Fruit fly (Drosophila melanogaster) whole organism, embryonic: ENCODE results near the gene Kr-h1.

ENCODE experiments used
- CG11398 ChIP-seq: fragments of 200-800 bp; sonication (Bioruptor generic); optimal IDR thresholded peaks from 2 replicates; lab custom pipeline; 2016; ENCODE audit warnings: missing biosample characterization, missing genetic modification characterization
- CG6791 ChIP-seq: fragments of 200-800 bp; sonication (Bioruptor generic); IDR thresholded peaks from 3 replicates; pipeline ENCODE4 v1.3.6; 2022; ENCODE audit warnings: missing biosample characterization, missing genetic modification characterization; ENCODE audit not compliant: partially characterized antibody
- Hr51 ChIP-seq, 2 experiments: fragments of 200-800 bp; sonication (Bioruptor generic); optimal IDR thresholded peaks; 2 replicates in 1 of 2; 3 replicates in 1 of 2; lab custom pipeline; 2016 to 2018; ENCODE audit warnings: missing biosample characterization in 2 of 2, missing genetic modification characterization in 2 of 2, mild to moderate bottlenecking in 1 of 2, moderate library complexity in 1 of 2
- Sin3A ChIP-seq: fragments of >200 bp; optimal IDR thresholded peaks from 2 replicates; lab custom pipeline; 2018
- Trl ChIP-seq, 3 experiments: fragments of >200 bp in 2 of 3; fragments of 200-800 bp in 1 of 3; sonication (Bioruptor generic) in 1 of 3; optimal IDR thresholded peaks; 2 replicates in 1 of 3; 3 replicates in 2 of 3; lab custom pipeline; 2016 to 2017; ENCODE audit warnings: missing biosample characterization in 1 of 3, missing genetic modification characterization in 1 of 3
- bsh ChIP-seq, 2 experiments: fragments of 200-800 bp; sonication (Bioruptor generic); optimal IDR thresholded peaks; 2 replicates each; lab custom pipeline; 2017 to 2018; ENCODE audit warnings: mild to moderate bottlenecking in 2 of 2, missing biosample characterization in 2 of 2, missing genetic modification characterization in 2 of 2, moderate library complexity in 1 of 2
- dmrt99B ChIP-seq: fragments of 200-800 bp; sonication (Bioruptor generic); optimal IDR thresholded peaks from 2 replicates; lab custom pipeline; 2018; ENCODE audit warnings: missing biosample characterization, mild to moderate bottlenecking, missing genetic modification characterization, moderate library complexity
- nerfin-2 ChIP-seq: fragments of 200-800 bp; sonication (Bioruptor generic); IDR thresholded peaks from 2 replicates; pipeline ENCODE4 v1.3.6; 2022; ENCODE audit warnings: missing biosample characterization, missing genetic modification characterization; ENCODE audit not compliant: partially characterized antibody
- p53 ChIP-seq: fragments of 200-800 bp; sonication (Bioruptor generic); optimal IDR thresholded peaks from 2 replicates; lab custom pipeline; 2016; ENCODE audit warnings: missing biosample characterization, missing genetic modification characterization
- sr ChIP-seq: fragments of 200-800 bp; sonication (Bioruptor generic); IDR thresholded peaks from 3 replicates; pipeline ENCODE4 v1.3.6; 2022; ENCODE audit warnings: missing biosample characterization, missing genetic modification characterization

DNA sequence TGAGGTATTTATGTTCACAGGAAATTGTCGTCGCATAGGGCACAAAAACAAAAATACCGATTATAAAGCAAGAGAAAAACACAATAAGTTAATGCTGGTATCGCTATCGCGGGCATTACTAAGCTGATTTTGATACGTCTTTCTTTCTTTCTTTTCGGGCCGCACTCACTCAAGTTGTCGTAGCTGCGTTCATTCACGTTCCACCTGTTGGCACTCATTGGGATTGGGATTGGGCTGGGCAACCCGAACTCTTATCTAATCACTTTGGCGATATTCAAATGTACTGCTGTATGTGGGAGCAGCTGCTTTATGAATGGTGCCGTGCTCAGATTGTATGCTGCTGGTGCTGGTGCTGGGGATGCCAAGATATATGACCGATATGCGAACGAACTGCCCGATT lies 2.3 kb downstream of the Kr-h1 start:
- TF ChIP-seq nerfin-2 (no peak), CG11398 (no peak), p53 (GFP tag; lab: Kevin White, UChicago) (no peak), Trl (optimal IDR thresholded peaks at IDR 0.05; lab: Kevin White, UChicago) (no peak), Trl (GFP tag; optimal IDR thresholded peaks at IDR 0.05; lab: Kevin White, UChicago) (no peak), dmrt99B (no peak), bsh (GFP tag; optimal IDR thresholded peaks at IDR 0.05; lab: Kevin White, UChicago) (no peak), Sin3A (lab: Kevin White, UChicago) (no peak), Hr51 (GFP tag; optimal IDR thresholded peaks at IDR 0.05; lab: Kevin White, UChicago) (no peak), CG6791 (no peak), sr (no peak)
